Fruit fly (Drosophila melanogaster): ENCODE measurements around the gene Saf-B.
A peak's percentile ranks its signal among the peaks of the same experiment; 100 is the strongest.

Gene Saf-B

dm6 chr3R:24816993-24817854 lies at the start of gene Saf-B, which contains the start of gene CG5808 (continued):
- TF ChIP-seq CG12104 (GFP tag; optimal IDR thresholded peaks at IDR 0.05) (peak; percentile 74), mld (GFP tag; IDR thresholded peaks at IDR 0.05; ENCODE audit: partially characterized antibody) (peak; percentile 50; the same call in 2 of the 3 replicates), az2 (GFP tag; optimal IDR thresholded peaks at IDR 0.05) (peak; percentile 33), pzg (GFP tag; optimal IDR thresholded peaks at IDR 0.05) (peak; percentile 29), CG3838 (GFP tag; optimal IDR thresholded peaks at IDR 0.05) (no peak), MBD-R2 (GFP tag; IDR thresholded peaks at IDR 0.05) (peak; percentile 8; the same call in 1 of the 2 replicates), trem (tag; optimal IDR thresholded peaks at IDR 0.05) (peak; percentile 68), tll (GFP tag; optimal IDR thresholded peaks at IDR 0.05) (no peak), sug (tag; optimal IDR thresholded peaks at IDR 0.05) (no peak), gce (GFP tag; IDR thresholded peaks at IDR 0.05) (no peak), E2f2 (GFP tag; IDR thresholded peaks at IDR 0.05) (no peak), hth (optimal IDR thresholded peaks at IDR 0.05) (no peak), caup (GFP tag; optimal IDR thresholded peaks at IDR 0.05; ENCODE audit: severe bottlenecking) (no peak), tup (GFP tag; optimal IDR thresholded peaks at IDR 0.05) (no peak), CG11456 (GFP tag; IDR thresholded peaks at IDR 0.05) (no peak), CG3407 (GFP tag; optimal IDR thresholded peaks at IDR 0.05) (no peak), CG4820 (GFP tag; optimal IDR thresholded peaks at IDR 0.05) (peak; percentile 62), pb (GFP tag; optimal IDR thresholded peaks at IDR 0.05) (no peak), CG15696 (tag; optimal IDR thresholded peaks at IDR 0.05) (peak; percentile 43), CG31388 (GFP tag; optimal IDR thresholded peaks at IDR 0.05) (peak; percentile 29), Hr3 (GFP tag; optimal IDR thresholded peaks at IDR 0.05) (no peak), Opbp (GFP tag; IDR thresholded peaks at IDR 0.05; ENCODE audit: partially characterized antibody) (peak; percentile 80), emc (GFP tag; optimal IDR thresholded peaks at IDR 0.05) (no peak), CG4617 (GFP tag; optimal IDR thresholded peaks at IDR 0.05; ENCODE audit: borderline replicate concordance) (peak; percentile 39), Aef1 (GFP tag; IDR thresholded peaks at IDR 0.05) (peak; percentile 42), zfh2 (GFP tag; optimal IDR thresholded peaks at IDR 0.05) (peak; percentile 31), chm (GFP tag; IDR thresholded peaks at IDR 0.05) (no peak), CG10654 (GFP tag; optimal IDR thresholded peaks at IDR 0.05) (peak; percentile 60), stc (GFP tag; IDR thresholded peaks at IDR 0.05) (no peak), CG32772 (GFP tag; IDR thresholded peaks at IDR 0.05) (no peak; the same call in 1 of the 2 replicates), CG10147 (GFP tag; optimal IDR thresholded peaks at IDR 0.05) (no peak), CG9609 (GFP tag; optimal IDR thresholded peaks at IDR 0.05) (no peak), grau (tag; optimal IDR thresholded peaks at IDR 0.05) (no peak), CG14441 (GFP tag; IDR thresholded peaks at IDR 0.05) (peak; percentile 43; the same call in 1 of the 2 replicates), D (optimal IDR thresholded peaks at IDR 0.05) (no peak), D (GFP tag; optimal IDR thresholded peaks at IDR 0.05) (peak; percentile 27), CG11696 (GFP tag; IDR thresholded peaks at IDR 0.05) (no peak), pho (GFP tag; optimal IDR thresholded peaks at IDR 0.05) (peak; percentile 7), CG2712 (tag; optimal IDR thresholded peaks at IDR 0.05) (peak; percentile 61), unc-4 (GFP tag; IDR thresholded peaks at IDR 0.05; ENCODE audit: partially characterized antibody) (peak; percentile 77), h (optimal IDR thresholded peaks at IDR 0.05) (no peak)

Measured in whole organism, embryonic.